Worm (Caenorhabditis elegans) whole organism, L1 larva: ENCODE data around the gene syx-6.

Experiments
- C16A3.4 ChIP-seq: fragments of 150-350 bp; optimal IDR thresholded peaks from 2 replicates; lab custom pipeline; 2014; ENCODE audit warnings: missing biosample characterization, missing genetic modification characterization
- Y116A8C.19 ChIP-seq: sonication (generic microtip); optimal IDR thresholded peaks from 2 replicates; lab custom pipeline; 2016; ENCODE audit warnings: missing compliant biosample characterization, missing genetic modification characterization, borderline replicate concordance
- aha-1 ChIP-seq: fragments of 150-350 bp; optimal IDR thresholded peaks from 2 replicates; lab custom pipeline; 2014; ENCODE audit warnings: missing biosample characterization, missing genetic modification characterization
- aly-2 ChIP-seq: fragments of 150-350 bp; optimal IDR thresholded peaks from 2 replicates; lab custom pipeline; 2014; ENCODE audit warnings: missing biosample characterization, missing genetic modification characterization
- ceh-63 ChIP-seq: fragments of 200-800 bp; sonication (Bioruptor generic); optimal IDR thresholded peaks from 2 replicates; lab custom pipeline; 2018; ENCODE audit warnings: mild to moderate bottlenecking, missing genetic modification characterization, missing compliant biosample characterization
- ceh-8 ChIP-seq: fragments of 200-800 bp; sonication (Bioruptor generic); optimal IDR thresholded peaks from 2 replicates; lab custom pipeline; 2018; ENCODE audit warnings: mild to moderate bottlenecking, missing genetic modification characterization, moderate library complexity, missing compliant biosample characterization
- ceh-82 ChIP-seq, 3 experiments: fragments of 150-350 bp in 1 of 3; sonication (generic microtip) in 2 of 3; optimal IDR thresholded peaks; 2 replicates each; lab custom pipeline; 2014 to 2017; ENCODE audit warnings: missing biosample characterization in 3 of 3, missing genetic modification characterization in 3 of 3
- ceh-90 ChIP-seq: sonication (generic microtip); optimal IDR thresholded peaks from 2 replicates; lab custom pipeline; 2016; ENCODE audit warnings: missing genetic modification characterization, missing compliant biosample characterization
- dpl-1 ChIP-seq, 3 experiments: fragments of 150-350 bp in 2 of 3; sonication (generic microtip) in 1 of 3; optimal IDR thresholded peaks; 2 replicates each; lab custom pipeline; 2014 to 2017; ENCODE audit warnings: missing biosample characterization in 3 of 3, missing genetic modification characterization in 3 of 3, missing genetic modification reagents in 3 of 3
- dsc-1 ChIP-seq: sonication (generic microtip); optimal IDR thresholded peaks from 2 replicates; lab custom pipeline; 2016; ENCODE audit warnings: mild to moderate bottlenecking, missing genetic modification characterization, missing compliant biosample characterization
- efl-1 ChIP-seq, 4 experiments: fragments of 150-350 bp; optimal IDR thresholded peaks in 3 of 4; peaks in 1 of 4; 1 replicate in 1 of 4; 2 replicates in 3 of 4; lab custom pipeline; 2014; ENCODE audit warnings: missing biosample characterization in 2 of 4, missing genetic modification characterization in 2 of 4, missing genetic modification reagents in 2 of 4
- efl-3 ChIP-seq: fragments of 200-800 bp; sonication (Bioruptor generic); optimal IDR thresholded peaks from 2 replicates; lab custom pipeline; 2018; ENCODE audit warnings: mild to moderate bottlenecking, missing genetic modification characterization, missing compliant biosample characterization
- egl-13 ChIP-seq: sonication (generic microtip); optimal IDR thresholded peaks from 2 replicates; lab custom pipeline; 2016; ENCODE audit warnings: missing genotype, missing genetic modification reagents, missing genetic modification characterization, missing compliant biosample characterization
- elt-2 ChIP-seq: sonication (generic microtip); optimal IDR thresholded peaks from 2 replicates; lab custom pipeline; 2016; ENCODE audit warnings: missing genetic modification characterization, mild to moderate bottlenecking, inconsistent platforms, missing compliant biosample characterization, missing genetic modification reagents
- elt-3 ChIP-seq, 6 experiments: fragments of 150-350 bp in 1 of 6; sonication (generic microtip); optimal IDR thresholded peaks; 2 replicates each; lab custom pipeline; 2017 to 2018; ENCODE audit warnings: missing biosample characterization in 6 of 6, missing genetic modification characterization in 6 of 6, inconsistent platforms in 1 of 6
- fos-1 ChIP-seq: fragments of 150-350 bp; optimal IDR thresholded peaks from 2 replicates; lab custom pipeline; 2014; ENCODE audit warnings: missing biosample characterization, missing genetic modification characterization
- hlh-4 ChIP-seq: sonication (generic microtip); optimal IDR thresholded peaks from 2 replicates; lab custom pipeline; 2016; ENCODE audit warnings: mild to moderate bottlenecking, missing genetic modification characterization, missing compliant biosample characterization
- irx-1 ChIP-seq: sonication (generic microtip); optimal IDR thresholded peaks from 2 replicates; lab custom pipeline; 2016; ENCODE audit warnings: missing genetic modification characterization, missing compliant biosample characterization
- lin-13 ChIP-seq: fragments of 150-350 bp; optimal IDR thresholded peaks from 2 replicates; lab custom pipeline; 2014; ENCODE audit warnings: missing biosample characterization, missing genetic modification reagents, missing genetic modification characterization
- lin-14 ChIP-seq: fragments of 200-800 bp; sonication (Bioruptor generic); optimal IDR thresholded peaks from 2 replicates; lab custom pipeline; 2018; ENCODE audit warnings: mild to moderate bottlenecking, missing genetic modification characterization, moderate library complexity, missing compliant biosample characterization
- lin-35 ChIP-seq, 2 experiments: fragments of 150-350 bp; optimal IDR thresholded peaks; 2 replicates each; lab custom pipeline; 2014; ENCODE audit warnings: missing biosample characterization in 2 of 2, missing genetic modification characterization in 2 of 2, missing genetic modification reagents in 2 of 2
- lir-3 ChIP-seq: sonication (generic microtip); optimal IDR thresholded peaks from 2 replicates; lab custom pipeline; 2016; ENCODE audit warnings: mild to moderate bottlenecking, missing genetic modification characterization, moderate library complexity, missing compliant biosample characterization; ENCODE audit not compliant: poor library complexity
- lsy-2 ChIP-seq, 2 experiments: fragments of 150-350 bp; optimal IDR thresholded peaks; 2 replicates each; lab custom pipeline; 2014; ENCODE audit warnings: missing biosample characterization in 2 of 2, missing genetic modification characterization in 2 of 2
- mab-9 ChIP-seq: fragments of 200-800 bp; sonication (Bioruptor generic); IDR thresholded peaks from 2 replicates; pipeline ENCODE4 v1.3.6; 2022; ENCODE audit warnings: missing genetic modification reagents, missing genetic modification characterization, missing compliant biosample characterization
- mdl-1 ChIP-seq, 2 experiments: fragments of 150-350 bp; optimal IDR thresholded peaks; 2 replicates each; lab custom pipeline; 2014 to 2017; ENCODE audit warnings: missing biosample characterization in 2 of 2, missing genetic modification characterization in 2 of 2, inconsistent platforms in 1 of 2
- mef-2 ChIP-seq: fragments of 150-350 bp; optimal IDR thresholded peaks from 2 replicates; lab custom pipeline; 2014; ENCODE audit warnings: missing biosample characterization, missing genetic modification characterization
- mep-1 ChIP-seq: fragments of 150-350 bp; optimal IDR thresholded peaks from 2 replicates; lab custom pipeline; 2014; ENCODE audit warnings: missing biosample characterization, missing genetic modification characterization
- nhr-12 ChIP-seq: sonication (generic microtip); optimal IDR thresholded peaks from 2 replicates; lab custom pipeline; 2017; ENCODE audit warnings: missing biosample characterization, missing genetic modification characterization
- nhr-19 ChIP-seq: fragments of 200-800 bp; sonication (Bioruptor generic); conservative IDR thresholded peaks from 2 replicates; pipeline ENCODE4 v1.3.6; 2022; ENCODE audit warnings: missing genetic modification characterization, missing compliant biosample characterization
- nhr-20 ChIP-seq: sonication (generic microtip); optimal IDR thresholded peaks from 2 replicates; lab custom pipeline; 2016; ENCODE audit warnings: mild to moderate bottlenecking, missing genetic modification characterization, missing compliant biosample characterization
- nhr-47 ChIP-seq: sonication (generic microtip); optimal IDR thresholded peaks from 2 replicates; lab custom pipeline; 2016; ENCODE audit warnings: mild to moderate bottlenecking, missing genetic modification characterization, moderate library complexity, missing compliant biosample characterization
- nhr-77 ChIP-seq: fragments of 150-350 bp; optimal IDR thresholded peaks from 2 replicates; lab custom pipeline; 2014; ENCODE audit warnings: missing biosample characterization, missing genetic modification characterization
- nhr-85 ChIP-seq: sonication (generic microtip); peaks from one replicate; lab custom pipeline; 2016; ENCODE audit warnings: missing genetic modification characterization, inconsistent platforms, missing compliant biosample characterization
- pag-3 ChIP-seq: sonication (generic microtip); optimal IDR thresholded peaks from 2 replicates; lab custom pipeline; 2017; ENCODE audit warnings: missing genetic modification characterization, mild to moderate bottlenecking, missing compliant biosample characterization, antibody characterized with exemption, borderline replicate concordance; ENCODE audit not compliant: insufficient read depth
- pax-3 ChIP-seq: fragments of 200-800 bp; sonication (Bioruptor generic); optimal IDR thresholded peaks from 2 replicates; lab custom pipeline; 2018; ENCODE audit warnings: mild to moderate bottlenecking, missing genetic modification characterization, moderate library complexity, missing compliant biosample characterization
- pqm-1 ChIP-seq: sonication (generic microtip); optimal IDR thresholded peaks from 3 replicates; lab custom pipeline; 2017; ENCODE audit warnings: missing biosample characterization, missing genetic modification characterization
- rnt-1 ChIP-seq: sonication (generic microtip); optimal IDR thresholded peaks from 2 replicates; lab custom pipeline; 2016; ENCODE audit warnings: mild to moderate bottlenecking, missing genetic modification characterization, moderate library complexity, missing compliant biosample characterization
- skn-1 ChIP-seq: fragments of 150-350 bp; optimal IDR thresholded peaks from 2 replicates; lab custom pipeline; 2014; ENCODE audit warnings: missing biosample characterization, missing genetic modification characterization
- snu-23 ChIP-seq: sonication (generic microtip); optimal IDR thresholded peaks from 2 replicates; lab custom pipeline; 2016; ENCODE audit warnings: missing genetic modification characterization, missing compliant biosample characterization
- sup-37 ChIP-seq: fragments of 200-800 bp; sonication (Bioruptor generic); optimal IDR thresholded peaks from 2 replicates; lab custom pipeline; 2018; ENCODE audit warnings: mild to moderate bottlenecking, missing genetic modification characterization, missing compliant biosample characterization
- tbx-2 ChIP-seq: sonication (generic microtip); optimal IDR thresholded peaks from 2 replicates; lab custom pipeline; 2016; ENCODE audit warnings: missing genetic modification characterization, missing compliant biosample characterization
- tlp-1 ChIP-seq: fragments of 150-350 bp; optimal IDR thresholded peaks from 2 replicates; lab custom pipeline; 2014; ENCODE audit warnings: missing biosample characterization, missing genetic modification characterization
- unc-130 ChIP-seq: fragments of 150-350 bp; optimal IDR thresholded peaks from 2 replicates; lab custom pipeline; 2017; ENCODE audit warnings: missing biosample characterization, missing genetic modification characterization, inconsistent platforms
- unc-30 ChIP-seq: sonication (generic microtip); optimal IDR thresholded peaks from 2 replicates; lab custom pipeline; 2017; ENCODE audit warnings: missing biosample characterization, missing genetic modification characterization
- unc-86 ChIP-seq: sonication (generic microtip); optimal IDR thresholded peaks from 2 replicates; lab custom pipeline; 2016; ENCODE audit warnings: missing genetic modification characterization, missing compliant biosample characterization
- vab-15 ChIP-seq: sonication (generic microtip); optimal IDR thresholded peaks from 2 replicates; lab custom pipeline; 2017; ENCODE audit warnings: missing genotype, mild to moderate bottlenecking, missing genetic modification characterization, missing compliant biosample characterization

The syx-6 gene

DNA sequence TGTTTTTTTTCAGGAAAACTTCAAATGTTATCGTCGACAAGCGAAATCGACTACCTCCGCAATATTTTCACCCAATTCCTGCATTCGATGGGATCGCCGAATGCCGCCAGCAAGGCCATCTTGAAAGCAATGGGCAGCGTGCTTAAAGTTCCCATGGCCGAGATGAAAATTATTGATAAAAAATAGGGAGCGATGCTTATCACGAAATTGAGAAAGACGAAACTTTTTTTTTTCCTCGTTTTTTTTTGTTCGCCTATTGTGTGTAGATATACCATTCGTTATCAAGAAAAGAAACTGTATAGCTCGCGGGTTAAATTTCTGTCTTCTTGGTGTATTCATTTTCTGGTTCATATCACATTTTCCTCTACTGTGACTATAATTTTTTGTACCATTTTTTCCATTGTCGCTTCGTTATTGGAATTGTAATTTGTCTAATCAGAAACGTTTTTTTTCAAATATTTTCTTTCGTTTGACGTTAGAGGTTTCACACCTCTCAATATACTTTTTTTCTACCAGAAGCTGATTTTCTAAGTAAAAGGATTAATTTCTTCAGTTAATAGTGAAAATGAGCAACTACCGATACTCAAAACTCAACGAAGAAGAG is at the start of gene syx-6:
TSS of gene syx-6 (plus strand) at position 554 of the 604 bp plus-strand sequence.
- TF ChIP-seq aha-1: no peak
- TF ChIP-seq hlh-4 (tag; lab: Kevin White, UChicago): no peak
- no peak for TF ChIP-seq aly-2 (tag; lab: Kevin White, UChicago)
- no peak for TF ChIP-seq pax-3 (tag; lab: Kevin White, UChicago)
- TF ChIP-seq lin-14: peak; percentile 8
- TF ChIP-seq dsc-1 (tag; lab: Kevin White, UChicago): no peak
- TF ChIP-seq nhr-19 (GFP tag; lab: Robert Waterston, UW): no peak
- no peak for TF ChIP-seq lin-13 (GFP tag; lab: Kevin White, UChicago)
- no peak for TF ChIP-seq ceh-8
- peak; percentile 50 for TF ChIP-seq elt-2 (tag; lab: Kevin White, UChicago)
- no peak for TF ChIP-seq unc-130 (tag; lab: Kevin White, UChicago)
- no peak for TF ChIP-seq pag-3 (tag; lab: Kevin White, UChicago)
- no peak for TF ChIP-seq elt-3 (tag; optimal IDR thresholded peaks at IDR 0.05; lab: Kevin White, UChicago)

DNA sequence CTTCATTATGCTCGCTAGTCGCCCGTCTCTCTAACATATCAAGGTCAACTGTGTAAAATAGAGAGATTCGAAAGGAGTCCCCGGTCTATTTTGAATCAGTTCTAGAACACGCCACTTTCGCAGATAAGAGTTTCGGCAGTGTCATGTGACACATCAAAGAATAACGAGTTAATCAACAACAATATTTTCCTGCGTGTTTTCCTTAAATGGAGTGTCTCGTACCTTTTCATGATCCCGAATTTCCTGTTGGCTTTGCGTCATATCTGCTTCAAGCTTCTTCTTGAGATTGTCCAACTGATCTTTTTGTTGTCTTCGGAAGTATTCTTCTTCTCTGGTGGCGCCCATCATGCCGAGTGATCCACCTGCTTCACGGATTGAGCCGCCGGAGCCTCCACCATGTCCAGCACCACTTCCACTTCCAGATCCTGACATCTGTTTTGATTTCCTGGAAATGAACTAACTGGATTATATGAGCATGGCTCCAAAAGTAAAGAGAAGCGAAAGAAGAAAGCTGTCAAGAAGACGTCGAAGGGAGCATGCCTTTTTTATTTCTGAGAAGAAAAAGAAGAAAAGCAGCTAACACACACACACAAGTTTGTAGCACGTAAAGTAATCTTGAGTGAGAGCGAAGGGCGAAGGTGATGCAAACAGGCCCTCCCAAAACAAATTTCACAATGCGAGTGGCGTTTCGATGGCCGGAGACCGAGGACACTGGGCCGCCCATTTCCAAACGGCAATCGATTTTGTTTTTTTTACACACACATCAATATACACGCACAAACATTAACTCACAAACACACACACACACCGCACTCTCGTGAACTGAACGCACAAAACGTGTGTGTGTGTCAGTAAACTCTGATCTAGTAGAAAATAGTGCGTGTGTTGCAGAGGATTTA is 48.9 kb upstream of the syx-6 start:
- no peak for TF ChIP-seq efl-3
- peak; percentile 42 for TF ChIP-seq elt-2 (tag; lab: Kevin White, UChicago)
- TF ChIP-seq unc-30 (tag; lab: Kevin White, UChicago): no peak
- TF ChIP-seq nhr-47 (tag; lab: Kevin White, UChicago): peak; percentile 47
- TF ChIP-seq nhr-12 (tag; lab: Kevin White, UChicago): no peak
- peak; percentile 54 for TF ChIP-seq C16A3.4 (tag; lab: Kevin White, UChicago)
- no peak for TF ChIP-seq unc-86 (tag; lab: Kevin White, UChicago)
- TF ChIP-seq efl-1 (optimal IDR thresholded peaks at IDR 0.05; lab: Kevin White, UChicago): peak in 1 of 2 experiments; percentile 4
- peak in 1 of 2 experiments; percentile 66 for TF ChIP-seq efl-1 (GFP tag; optimal IDR thresholded peaks at IDR 0.05 in 1 of 2; lab: Kevin White, UChicago)
- TF ChIP-seq pqm-1 (tag; lab: Kevin White, UChicago): no peak
- peak; percentile 48 for TF ChIP-seq ceh-63
- peak; percentile 72 for TF ChIP-seq nhr-20
- no peak for TF ChIP-seq sup-37
- no peak for TF ChIP-seq ceh-90 (tag; lab: Kevin White, UChicago)
- TF ChIP-seq irx-1 (tag; lab: Kevin White, UChicago): no peak
- no peak for TF ChIP-seq mep-1 (tag; lab: Kevin White, UChicago)
- no peak for TF ChIP-seq Y116A8C.19 (tag; lab: Kevin White, UChicago)
- peak; percentile 59 for TF ChIP-seq lin-14
- peak; percentile 89 for TF ChIP-seq nhr-85 (tag; lab: Kevin White, UChicago)
- TF ChIP-seq skn-1: peak; percentile 11
- TF ChIP-seq tbx-2 (tag; lab: Kevin White, UChicago): no peak
- TF ChIP-seq dsc-1 (tag; lab: Kevin White, UChicago): peak; percentile 28
- peak; percentile 41 for TF ChIP-seq lir-3
- peak; percentile 33 for TF ChIP-seq ceh-8
- peak in 2 of 3 experiments; percentile 18 to 29 for TF ChIP-seq ceh-82 (tag; optimal IDR thresholded peaks at IDR 0.05; lab: Kevin White, UChicago)
- TF ChIP-seq snu-23 (GFP tag; lab: Kevin White, UChicago): peak; percentile 65
- TF ChIP-seq lin-13 (GFP tag; lab: Kevin White, UChicago): peak; percentile 53
- no peak for TF ChIP-seq pag-3 (tag; lab: Kevin White, UChicago)
- no peak for TF ChIP-seq dpl-1 (GFP tag; optimal IDR thresholded peaks at IDR 0.05; lab: Kevin White, UChicago)
- TF ChIP-seq vab-15 (tag; lab: Kevin White, UChicago): no peak
- no peak for TF ChIP-seq tlp-1 (tag; lab: Kevin White, UChicago)
- TF ChIP-seq mef-2: no peak
- peak; percentile 3 for TF ChIP-seq fos-1 (tag; lab: Kevin White, UChicago)
- TF ChIP-seq mab-9 (GFP tag; lab: Robert Waterston, UW): no peak
- peak in 1 of 2 experiments; percentile 58 for TF ChIP-seq lin-35 (GFP tag; optimal IDR thresholded peaks at IDR 0.05; lab: Kevin White, UChicago)
- no peak for TF ChIP-seq egl-13
- TF ChIP-seq nhr-77: peak; percentile 50
- TF ChIP-seq mdl-1 (tag; optimal IDR thresholded peaks at IDR 0.05; lab: Kevin White, UChicago): peak in 1 of 2 experiments; percentile 55
- TF ChIP-seq lsy-2 (tag; optimal IDR thresholded peaks at IDR 0.05; lab: Kevin White, UChicago): peak in 1 of 2 experiments; percentile 27
- TF ChIP-seq rnt-1: peak; percentile 40
